Worm (Caenorhabditis elegans) whole organism, early embryonic: ENCODE measurements around the gene C50C3.19.

Source experiments
- B0310.2 ChIP-seq: sonication (generic microtip); optimal IDR thresholded peaks from 2 replicates; lab custom pipeline; 2016; ENCODE audit warnings: mild to moderate bottlenecking, missing genetic modification characterization, missing compliant biosample characterization
- F13C5.2 ChIP-seq: sonication (generic microtip); optimal IDR thresholded peaks from 2 replicates; lab custom pipeline; 2017; ENCODE audit warnings: mild to moderate bottlenecking, missing genetic modification characterization, inconsistent platforms, missing compliant biosample characterization
- aly-1 ChIP-seq: sonication (generic microtip); optimal IDR thresholded peaks from 2 replicates; lab custom pipeline; 2016; ENCODE audit warnings: missing genetic modification characterization, missing compliant biosample characterization
- ama-1 ChIP-seq: fragments of 150-350 bp; optimal IDR thresholded peaks from 2 replicates; lab custom pipeline; 2014
- ceh-13 ChIP-seq: fragments of 200-800 bp; sonication (Bioruptor generic); optimal IDR thresholded peaks from 2 replicates; lab custom pipeline; 2018; ENCODE audit warnings: mild to moderate bottlenecking, missing genetic modification characterization, missing compliant biosample characterization
- ceh-36 ChIP-seq: sonication (generic microtip); optimal IDR thresholded peaks from 2 replicates; lab custom pipeline; 2016; ENCODE audit warnings: missing genetic modification characterization, inconsistent platforms, missing compliant biosample characterization
- ets-7 ChIP-seq: sonication (generic microtip); optimal IDR thresholded peaks from 2 replicates; lab custom pipeline; 2016; ENCODE audit warnings: missing genotype, missing genetic modification characterization, missing compliant biosample characterization
- flt-1 ChIP-seq: fragments of 200-800 bp; sonication (Bioruptor generic); IDR thresholded peaks from 2 replicates; pipeline ENCODE4 v1.3.6; 2022; ENCODE audit warnings: missing genetic modification characterization, missing compliant biosample characterization
- hmbx-1 ChIP-seq: sonication (generic microtip); optimal IDR thresholded peaks from 2 replicates; lab custom pipeline; 2016; ENCODE audit warnings: mild to moderate bottlenecking, missing genetic modification characterization, missing compliant biosample characterization
- hmg-4 ChIP-seq: fragments of 200-800 bp; sonication (Bioruptor generic); optimal IDR thresholded peaks from 2 replicates; lab custom pipeline; 2018; ENCODE audit warnings: mild to moderate bottlenecking, missing genetic modification characterization, missing compliant biosample characterization
- hnd-1 ChIP-seq: sonication (generic microtip); optimal IDR thresholded peaks from 2 replicates; lab custom pipeline; 2016; ENCODE audit warnings: missing genetic modification characterization, missing compliant biosample characterization
- pes-1 ChIP-seq: fragments of 200-800 bp; sonication (Bioruptor generic); IDR thresholded peaks from 2 replicates; pipeline ENCODE4 v1.3.6; 2022; ENCODE audit warnings: missing genetic modification reagents, missing genetic modification characterization, missing compliant biosample characterization
- scrt-1 ChIP-seq: fragments of 200-800 bp; sonication (Bioruptor generic); IDR thresholded peaks from 2 replicates; pipeline ENCODE4 v1.3.6; 2022; ENCODE audit warnings: missing genetic modification characterization, missing compliant biosample characterization
- sea-1 ChIP-seq: fragments of 200-800 bp; sonication (Bioruptor generic); conservative IDR thresholded peaks from 2 replicates; pipeline ENCODE4 v1.3.6; 2022; ENCODE audit warnings: missing genetic modification characterization, missing compliant biosample characterization
- tbx-11 ChIP-seq: fragments of 200-800 bp; sonication (Bioruptor generic); IDR thresholded peaks from 2 replicates; pipeline ENCODE4 v1.3.6; 2022; ENCODE audit warnings: missing genetic modification characterization, missing compliant biosample characterization
- tbx-37 ChIP-seq: fragments of 200-800 bp; sonication (Bioruptor generic); conservative IDR thresholded peaks from 2 replicates; pipeline ENCODE4 v1.3.6; 2022; ENCODE audit warnings: missing genetic modification reagents, missing genetic modification characterization, missing compliant biosample characterization
- tra-4 ChIP-seq: sonication (generic microtip); optimal IDR thresholded peaks from 2 replicates; lab custom pipeline; 2017; ENCODE audit warnings: missing genetic modification characterization, missing compliant biosample characterization

The C50C3.19 gene

DNA sequence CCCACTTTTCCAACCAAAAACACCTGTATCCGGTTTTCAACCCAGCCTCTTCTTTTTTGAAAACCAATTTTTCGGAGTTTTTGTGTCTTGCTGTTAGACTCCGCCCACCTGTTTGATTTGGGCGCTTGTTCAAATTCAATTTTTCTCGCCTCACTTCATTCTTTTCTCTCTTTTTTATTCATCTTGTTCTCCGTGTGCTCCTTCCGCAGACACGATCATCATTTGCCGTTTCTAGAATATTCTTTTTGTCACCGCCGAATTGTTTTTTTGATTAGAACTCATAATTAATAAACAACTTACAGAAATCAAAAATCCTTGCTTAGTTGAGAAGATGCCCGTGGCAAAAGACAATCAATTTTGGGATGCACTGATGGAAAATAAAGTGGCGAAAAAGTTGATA lies 11.7 kb upstream of the C50C3.19 start, which contains the start of gene C50C3.5:
C50C3.5 (plus strand) TSS at position 301 of the 400 bp plus-strand sequence.
- no peak for TF ChIP-seq scrt-1
- TF ChIP-seq sea-1 (GFP tag; lab: Robert Waterston, UW): no peak
- no peak for TF ChIP-seq flt-1
- TF ChIP-seq tra-4 (tag; lab: Kevin White, UChicago): no peak
- TF ChIP-seq F13C5.2 (tag; lab: Kevin White, UChicago): no peak
- no peak for TF ChIP-seq hmg-4 (GFP tag; lab: Kevin White, UChicago)
- TF ChIP-seq ets-7 (tag; lab: Kevin White, UChicago): no peak
- TF ChIP-seq ama-1: no peak

DNA sequence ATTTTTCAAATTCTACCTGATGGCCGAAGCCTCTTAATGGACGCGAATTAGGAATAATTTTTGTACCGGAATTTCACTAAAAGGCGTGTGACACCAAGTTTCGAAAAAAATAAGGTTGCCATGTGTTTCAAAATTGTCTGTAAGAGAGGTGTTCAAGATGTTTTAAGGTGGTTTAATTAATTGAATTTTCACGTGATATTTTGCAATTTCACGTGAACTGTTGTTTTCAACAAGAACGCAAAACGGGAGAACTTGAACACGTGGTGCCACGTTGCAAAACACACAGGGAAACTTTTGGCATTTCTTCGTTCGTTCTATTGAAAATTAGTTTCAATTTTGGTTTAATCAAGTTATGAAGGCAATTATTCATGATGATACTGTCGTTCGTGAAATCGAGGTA lies 9.0 kb upstream of the C50C3.19 start, which contains the start of gene spc-2:
spc-2 (plus strand) TSS at position 301 of the 400 bp plus-strand sequence.
- TF ChIP-seq flt-1: no peak
- no peak for TF ChIP-seq hmg-4 (GFP tag; lab: Kevin White, UChicago)
- TF ChIP-seq ceh-36 (tag; lab: Kevin White, UChicago): no peak
- TF ChIP-seq tbx-11 (GFP tag; lab: Robert Waterston, UW): no peak
- TF ChIP-seq ceh-13 (GFP tag; lab: Kevin White, UChicago): no peak
- TF ChIP-seq ets-7 (tag; lab: Kevin White, UChicago): no peak
- no peak for TF ChIP-seq B0310.2 (tag; lab: Kevin White, UChicago)
- TF ChIP-seq pes-1 (GFP tag; lab: Robert Waterston, UW): no peak
- TF ChIP-seq hmbx-1 (tag; lab: Kevin White, UChicago): no peak

DNA sequence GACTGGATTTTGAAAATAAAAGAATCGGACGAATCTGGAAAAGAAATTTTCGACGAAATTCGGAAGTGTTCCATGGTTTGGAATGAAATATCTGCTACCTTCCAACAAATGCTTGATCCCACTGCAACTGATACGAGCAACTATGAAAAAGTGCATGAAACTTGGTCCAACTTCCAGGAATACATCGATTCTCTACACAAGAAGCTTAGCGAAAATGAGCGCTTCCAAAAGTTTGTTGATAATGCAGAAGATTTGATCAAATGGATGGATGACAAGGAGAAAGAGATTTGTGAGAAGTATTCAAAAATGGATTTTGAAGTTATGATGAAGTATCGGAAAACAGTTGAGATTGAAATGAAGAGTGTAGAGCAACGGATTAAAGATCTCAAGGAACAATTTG lies 8.0 kb upstream of the C50C3.19 start:
- no peak for TF ChIP-seq B0310.2 (tag; lab: Kevin White, UChicago)
- TF ChIP-seq hmbx-1 (tag; lab: Kevin White, UChicago): no peak
- no peak for TF ChIP-seq ets-7 (tag; lab: Kevin White, UChicago)
- TF ChIP-seq ama-1: no peak
- TF ChIP-seq hnd-1 (tag; lab: Kevin White, UChicago): no peak
- no peak for TF ChIP-seq F13C5.2 (tag; lab: Kevin White, UChicago)
- no peak for TF ChIP-seq hmg-4 (GFP tag; lab: Kevin White, UChicago)
- no peak for TF ChIP-seq flt-1
- TF ChIP-seq tra-4 (tag; lab: Kevin White, UChicago): no peak
- TF ChIP-seq ceh-36 (tag; lab: Kevin White, UChicago): no peak
- no peak for TF ChIP-seq tbx-11 (GFP tag; lab: Robert Waterston, UW)
- TF ChIP-seq tbx-37 (GFP tag; lab: Robert Waterston, UW): no peak
- no peak for TF ChIP-seq pes-1 (GFP tag; lab: Robert Waterston, UW)
- no peak for TF ChIP-seq sea-1 (GFP tag; lab: Robert Waterston, UW)
- TF ChIP-seq ceh-13 (GFP tag; lab: Kevin White, UChicago): no peak
- TF ChIP-seq aly-1: no peak

DNA sequence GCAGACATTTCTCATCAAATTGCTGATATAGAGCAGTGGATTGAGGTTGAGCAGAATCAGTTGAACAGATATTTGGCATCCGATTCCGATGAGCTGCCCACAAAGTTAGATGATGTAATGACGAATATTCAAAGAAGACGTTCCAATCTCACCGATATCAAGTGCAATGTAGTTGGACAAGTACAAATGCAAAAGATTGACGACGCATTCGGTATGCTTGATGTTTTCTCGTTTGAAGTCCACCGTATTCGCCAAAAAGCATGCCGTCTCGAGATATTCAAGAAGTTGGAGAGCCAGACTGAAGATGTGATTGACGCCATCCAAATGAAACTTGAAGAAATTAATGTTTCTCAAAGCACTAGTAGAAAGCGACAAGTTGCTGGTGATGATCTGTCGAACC lies 5.5 kb upstream of the C50C3.19 start:
- TF ChIP-seq ceh-13 (GFP tag; lab: Kevin White, UChicago): no peak
- TF ChIP-seq hnd-1 (tag; lab: Kevin White, UChicago): no peak
- TF ChIP-seq pes-1 (GFP tag; lab: Robert Waterston, UW): no peak
- TF ChIP-seq tbx-11 (GFP tag; lab: Robert Waterston, UW): no peak
- TF ChIP-seq ama-1: no peak
- TF ChIP-seq sea-1 (GFP tag; lab: Robert Waterston, UW): no peak
- no peak for TF ChIP-seq ets-7 (tag; lab: Kevin White, UChicago)
- TF ChIP-seq scrt-1: no peak

DNA sequence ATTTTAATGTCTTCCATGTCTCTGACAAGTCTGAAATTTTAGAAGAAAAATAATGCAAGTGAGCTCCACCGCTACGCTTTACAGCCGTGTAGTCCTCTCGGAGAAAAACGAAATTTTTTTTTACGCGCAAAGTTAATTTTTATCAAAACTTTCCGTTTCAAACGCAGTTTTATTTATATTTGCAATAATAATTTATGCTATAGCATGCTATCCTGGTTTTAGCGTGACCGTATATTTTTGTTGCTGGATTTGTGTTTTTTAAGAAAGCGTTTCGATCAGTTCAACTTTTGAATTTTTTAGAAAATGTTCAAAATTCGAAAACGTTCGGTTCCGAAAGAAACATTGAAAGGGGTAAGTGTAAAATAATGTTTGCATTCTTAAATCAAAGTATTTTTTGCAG lies 1.1 kb downstream of the C50C3.19 start, which contains the start of gene C50C3.1:
C50C3.1 (plus strand) TSS at position 301 of the 400 bp plus-strand sequence.
- TF ChIP-seq hmg-4 (GFP tag; lab: Kevin White, UChicago) (no peak), F13C5.2 (tag; lab: Kevin White, UChicago) (no peak), tbx-37 (GFP tag; lab: Robert Waterston, UW) (no peak), ceh-36 (tag; lab: Kevin White, UChicago) (no peak), flt-1 (no peak), pes-1 (GFP tag; lab: Robert Waterston, UW) (no peak), tra-4 (tag; lab: Kevin White, UChicago) (no peak), hmbx-1 (tag; lab: Kevin White, UChicago) (no peak), ama-1 (no peak), sea-1 (GFP tag; lab: Robert Waterston, UW) (no peak), hnd-1 (tag; lab: Kevin White, UChicago) (no peak), tbx-11 (GFP tag; lab: Robert Waterston, UW) (no peak), aly-1 (no peak), B0310.2 (tag; lab: Kevin White, UChicago) (no peak)

DNA sequence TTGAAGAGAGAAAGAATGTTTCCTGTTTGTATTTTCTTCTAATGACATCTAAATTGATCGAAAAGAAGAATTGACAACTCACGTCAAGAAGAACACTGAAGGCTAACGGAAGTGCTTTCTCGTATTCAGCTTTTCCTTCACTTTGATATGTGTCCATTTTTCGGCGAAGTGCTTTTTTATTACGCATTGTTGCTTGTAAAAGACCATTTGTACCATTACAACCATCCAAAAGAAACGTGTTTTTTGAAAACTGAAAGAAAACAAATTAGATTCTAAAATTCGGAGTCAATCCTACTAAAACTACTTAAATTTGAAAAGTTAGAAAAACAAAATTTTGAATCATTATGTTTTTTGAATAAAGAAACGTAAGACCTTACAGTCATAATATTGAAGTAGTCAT lies 8.5 kb downstream of the C50C3.19 start:
- TF ChIP-seq scrt-1 (no peak), ceh-36 (tag; lab: Kevin White, UChicago) (no peak), F13C5.2 (tag; lab: Kevin White, UChicago) (no peak), hnd-1 (tag; lab: Kevin White, UChicago) (no peak), ama-1 (no peak), aly-1 (no peak), tbx-37 (GFP tag; lab: Robert Waterston, UW) (no peak), ceh-13 (GFP tag; lab: Kevin White, UChicago) (no peak), flt-1 (no peak), hmg-4 (GFP tag; lab: Kevin White, UChicago) (no peak), hmbx-1 (tag; lab: Kevin White, UChicago) (no peak), sea-1 (GFP tag; lab: Robert Waterston, UW) (no peak), tbx-11 (GFP tag; lab: Robert Waterston, UW) (no peak), pes-1 (GFP tag; lab: Robert Waterston, UW) (no peak), B0310.2 (tag; lab: Kevin White, UChicago) (no peak), ets-7 (tag; lab: Kevin White, UChicago) (no peak)

DNA sequence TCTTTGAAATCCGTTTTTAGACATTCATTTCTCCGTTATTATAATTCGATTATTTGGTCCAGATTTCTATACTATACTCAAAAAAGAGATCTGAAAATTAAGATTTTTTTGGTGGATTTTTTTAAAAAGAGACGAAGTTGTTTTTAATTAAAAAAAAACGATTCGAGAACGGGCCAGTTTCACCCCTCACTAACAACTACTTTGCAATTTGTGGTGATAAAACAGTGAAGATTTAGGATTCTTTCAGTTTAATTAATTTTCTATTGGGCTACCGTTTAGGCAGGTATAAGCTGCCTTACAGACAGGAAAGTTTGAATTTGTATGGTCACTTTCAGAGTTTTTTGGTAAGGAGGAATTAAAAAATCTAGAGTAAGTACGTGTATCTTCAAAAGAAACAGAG lies 10.5 kb downstream of the C50C3.19 start, which contains the start of gene unc-36:
unc-36 (minus strand) TSS at position 101 of the 400 bp plus-strand sequence.
- TF ChIP-seq tra-4 (tag; lab: Kevin White, UChicago): no peak
- no peak for TF ChIP-seq pes-1 (GFP tag; lab: Robert Waterston, UW)
- no peak for TF ChIP-seq B0310.2 (tag; lab: Kevin White, UChicago)
- no peak for TF ChIP-seq tbx-11 (GFP tag; lab: Robert Waterston, UW)
- TF ChIP-seq flt-1: no peak
- TF ChIP-seq aly-1: no peak
- TF ChIP-seq scrt-1: no peak
- TF ChIP-seq tbx-37 (GFP tag; lab: Robert Waterston, UW): no peak
- TF ChIP-seq ceh-13 (GFP tag; lab: Kevin White, UChicago): no peak
- no peak for TF ChIP-seq sea-1 (GFP tag; lab: Robert Waterston, UW)
- no peak for TF ChIP-seq F13C5.2 (tag; lab: Kevin White, UChicago)
